Worm (Caenorhabditis elegans): ENCODE results near the gene ssp-32.

ce11 chrIV:9943214-9943613 is 48.0 kb downstream of the ssp-32 start:
- no peak for TF ChIP-seq ztf-11 (tag; optimal IDR thresholded peaks at IDR 0.05)
- TF ChIP-seq ceh-82 (tag; optimal IDR thresholded peaks at IDR 0.05): no peak
- no peak for TF ChIP-seq ama-1 (optimal IDR thresholded peaks at IDR 0.05)
- no peak for TF ChIP-seq lin-13 (GFP tag; optimal IDR thresholded peaks at IDR 0.05)
- TF ChIP-seq blmp-1 (tag; optimal IDR thresholded peaks at IDR 0.05; ENCODE audit: insufficient read depth): no peak
- TF ChIP-seq nhr-237 (tag; optimal IDR thresholded peaks at IDR 0.05): no peak
- no peak for TF ChIP-seq nhr-12 (tag; optimal IDR thresholded peaks at IDR 0.05)
- TF ChIP-seq peb-1 (tag; optimal IDR thresholded peaks at IDR 0.05): no peak
- no peak for TF ChIP-seq elt-1 (tag; optimal IDR thresholded peaks at IDR 0.05)
